Fruit fly (Drosophila melanogaster) whole organism, wandering third instar larva: ENCODE data around the gene Elba3.

Source experiments
- Abd-B ChIP-seq: fragments of >200 bp; optimal IDR thresholded peaks from 2 replicates; lab custom pipeline; 2017; ENCODE audit warnings: missing biosample characterization, missing genetic modification characterization
- CrebA ChIP-seq: fragments of 200-800 bp; sonication (Bioruptor generic); optimal IDR thresholded peaks from 2 replicates; lab custom pipeline; 2016; ENCODE audit warnings: missing biosample characterization, mild to moderate bottlenecking, missing genetic modification characterization, borderline replicate concordance
- GATAd ChIP-seq: sonication (Bioruptor generic); optimal IDR thresholded peaks from 2 replicates; lab custom pipeline; 2016; ENCODE audit warnings: missing biosample characterization, missing genetic modification characterization
- Hr78 ChIP-seq: fragments of >200 bp; optimal IDR thresholded peaks from 2 replicates; lab custom pipeline; 2017; ENCODE audit warnings: missing biosample characterization, missing genetic modification characterization
- Mio ChIP-seq: sonication (Bioruptor generic); optimal IDR thresholded peaks from 2 replicates; lab custom pipeline; 2016; ENCODE audit warnings: missing biosample characterization, missing genetic modification characterization
- Myc ChIP-seq: fragments of >200 bp; optimal IDR thresholded peaks from 2 replicates; lab custom pipeline; 2017
- br ChIP-seq: fragments of 200-800 bp; sonication (Bioruptor generic); optimal IDR thresholded peaks from 2 replicates; lab custom pipeline; 2016; ENCODE audit warnings: missing biosample characterization, missing genetic modification characterization
- dmrt93B ChIP-seq: fragments of 200-800 bp; sonication (Bioruptor generic); optimal IDR thresholded peaks from 2 replicates; lab custom pipeline; 2018; ENCODE audit warnings: missing biosample characterization, mild to moderate bottlenecking, missing genetic modification characterization
- ey ChIP-seq: fragments of 200-800 bp; sonication (Bioruptor generic); optimal IDR thresholded peaks from 2 replicates; lab custom pipeline; 2016; ENCODE audit warnings: missing biosample characterization, missing genetic modification characterization
- h ChIP-seq: fragments of 200-800 bp; sonication (Bioruptor generic); optimal IDR thresholded peaks from 3 replicates; lab custom pipeline; 2016; ENCODE audit warnings: missing biosample characterization, mild to moderate bottlenecking, missing genetic modification characterization
- lola ChIP-seq: fragments of >200 bp; optimal IDR thresholded peaks from 2 replicates; lab custom pipeline; 2017; ENCODE audit warnings: missing biosample characterization, missing genetic modification characterization
- pan ChIP-seq: fragments of >200 bp; optimal IDR thresholded peaks from 2 replicates; lab custom pipeline; 2017
- psq ChIP-seq: fragments of 200-800 bp; sonication (Bioruptor generic); optimal IDR thresholded peaks from 3 replicates; lab custom pipeline; 2017; ENCODE audit warnings: missing biosample characterization, mild to moderate bottlenecking, missing genetic modification characterization, moderate library complexity

dm6 chr2L:4701385-4701784 lies 14.1 kb downstream of the Elba3 start, which contains the start of gene Taf12L:
- TF ChIP-seq CrebA (GFP tag; lab: Kevin White, UChicago), result no peak
- no peak for TF ChIP-seq GATAd (GFP tag; lab: Kevin White, UChicago)
- TF ChIP-seq br (GFP tag; lab: Kevin White, UChicago), result no peak
- no peak for TF ChIP-seq h
- TF ChIP-seq Myc (lab: Kevin White, UChicago), result no peak
- no peak for TF ChIP-seq Mio (GFP tag; lab: Kevin White, UChicago)
- no peak for TF ChIP-seq Hr78
- TF ChIP-seq psq (GFP tag; lab: Kevin White, UChicago), result no peak
- no peak for TF ChIP-seq Abd-B
- TF ChIP-seq dmrt93B (GFP tag; lab: Kevin White, UChicago), result no peak
- no peak for TF ChIP-seq lola (GFP tag; lab: Kevin White, UChicago)
- TF ChIP-seq pan (lab: Kevin White, UChicago), result no peak
- TF ChIP-seq ey (GFP tag; lab: Kevin White, UChicago), result no peak
